Worm (Caenorhabditis elegans) whole organism, L3 larva: ENCODE measurements around the gene isw-1.

Experiments used
- ama-1 ChIP-seq: fragments of 150-350 bp; optimal IDR thresholded peaks from 2 replicates; lab custom pipeline; 2018
- ceh-9 ChIP-seq: sonication (generic microtip); optimal IDR thresholded peaks from 2 replicates; lab custom pipeline; 2018; ENCODE audit warnings: missing biosample characterization, missing genetic modification characterization
- elt-1 ChIP-seq: fragments of 150-350 bp; optimal IDR thresholded peaks from 2 replicates; lab custom pipeline; 2014; ENCODE audit warnings: missing biosample characterization, missing genetic modification characterization
- elt-2 ChIP-seq: sonication (generic microtip); optimal IDR thresholded peaks from 2 replicates; lab custom pipeline; 2016; ENCODE audit warnings: missing genetic modification reagents, mild to moderate bottlenecking, missing genetic modification characterization, missing compliant biosample characterization
- elt-3 ChIP-seq, 3 experiments: fragments of 150-350 bp in 1 of 3; sonication (generic microtip) in 2 of 3; optimal IDR thresholded peaks; 2 replicates in 2 of 3; 4 replicates in 1 of 3; lab custom pipeline; 2014 to 2017; ENCODE audit warnings: missing biosample characterization in 3 of 3, missing genetic modification characterization in 3 of 3
- nfya-1 ChIP-seq: sonication (generic microtip); optimal IDR thresholded peaks from 2 replicates; lab custom pipeline; 2017; ENCODE audit warnings: missing genetic modification characterization, mild to moderate bottlenecking, missing compliant biosample characterization, antibody characterized with exemption, moderate library complexity; ENCODE audit not compliant: insufficient read depth
- nhr-11 ChIP-seq: fragments of 150-350 bp; optimal IDR thresholded peaks from 2 replicates; lab custom pipeline; 2014; ENCODE audit warnings: missing biosample characterization, missing genetic modification characterization
- nhr-28 ChIP-seq: fragments of 150-350 bp; optimal IDR thresholded peaks from 2 replicates; lab custom pipeline; 2014; ENCODE audit warnings: missing biosample characterization, missing genetic modification characterization
- nhr-76 ChIP-seq: fragments of 150-350 bp; sonication (generic microtip); optimal IDR thresholded peaks from 5 replicates; lab custom pipeline; 2014; ENCODE audit warnings: missing biosample characterization, missing genetic modification characterization
- zag-1 ChIP-seq: fragments of 150-350 bp; optimal IDR thresholded peaks from 2 replicates; lab custom pipeline; 2014; ENCODE audit warnings: missing biosample characterization, missing genetic modification characterization

DNA sequence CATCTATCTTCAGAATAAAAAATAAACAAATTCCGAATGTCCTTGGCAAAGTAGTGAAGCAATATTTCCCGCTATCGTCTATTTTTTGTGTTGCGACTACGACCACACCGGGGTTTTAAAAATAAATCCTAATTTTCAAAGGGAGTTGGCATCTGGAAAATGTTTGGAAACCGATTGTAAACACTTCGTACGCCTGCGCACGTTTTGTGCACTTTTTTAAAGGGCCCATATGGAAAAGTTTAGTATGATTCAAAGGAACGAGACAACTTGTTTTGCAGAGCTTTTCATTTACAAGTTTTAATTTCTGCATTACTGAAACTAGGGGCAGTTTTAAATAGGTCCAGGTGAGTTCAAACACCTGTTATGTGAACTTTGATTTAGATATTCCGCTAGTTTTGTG, 30.2 kb upstream of the isw-1 start:
- no peak for TF ChIP-seq ceh-9 (tag; lab: Kevin White, UChicago)
- TF ChIP-seq elt-1 (tag; lab: Kevin White, UChicago) = no peak
- TF ChIP-seq elt-2 (tag; lab: Kevin White, UChicago) = no peak
- no peak for TF ChIP-seq ama-1
- no peak for TF ChIP-seq elt-3 (tag; optimal IDR thresholded peaks at IDR 0.05; lab: Kevin White, UChicago)
- TF ChIP-seq nhr-76 (tag; lab: Kevin White, UChicago) = no peak
- TF ChIP-seq nhr-11 (tag; lab: Kevin White, UChicago) = no peak
- TF ChIP-seq zag-1 (tag; lab: Kevin White, UChicago) = no peak
- no peak for TF ChIP-seq nfya-1
- no peak for TF ChIP-seq nhr-28
